Fruit fly (Drosophila melanogaster): ENCODE data around the gene CG3106.
A peak's percentile ranks its signal among the peaks of the same experiment; 100 is the strongest.

dm6 chrX:9650757-9651594 is 11.7 kb downstream of the CG3106 start:
- TF ChIP-seq gl (tag; optimal IDR thresholded peaks at IDR 0.05) = peak; percentile 96
- TF ChIP-seq CG17806 (tag; optimal IDR thresholded peaks at IDR 0.05) = peak; percentile 96
- peak; percentile 97 for TF ChIP-seq CG9948 (tag; optimal IDR thresholded peaks at IDR 0.05)
- peak; percentile 98 for TF ChIP-seq CG34367 (tag; optimal IDR thresholded peaks at IDR 0.05)

Measured in whole organism, pupa.